Fruit fly (Drosophila melanogaster) whole organism, prepupa: ENCODE data around the gene scf.

Experiments used
- Blimp-1 ChIP-seq: fragments of 200-800 bp; sonication (Bioruptor generic); optimal IDR thresholded peaks from 3 replicates; lab custom pipeline; 2017; ENCODE audit warnings: missing biosample characterization, missing genetic modification characterization, mild to moderate bottlenecking, moderate library complexity, missing genetic modification reagents
- CG10631 ChIP-seq: fragments of 200-800 bp; sonication (Bioruptor generic); optimal IDR thresholded peaks from 2 replicates; lab custom pipeline; 2016; ENCODE audit warnings: missing biosample characterization, missing genetic modification characterization
- CG10669 ChIP-seq: fragments of 200-800 bp; sonication (Bioruptor generic); optimal IDR thresholded peaks from 3 replicates; lab custom pipeline; 2018; ENCODE audit warnings: missing biosample characterization, mild to moderate bottlenecking, missing genetic modification characterization, moderate library complexity
- CG11294 ChIP-seq: fragments of 200-800 bp; sonication (Bioruptor generic); IDR thresholded peaks from 2 replicates; pipeline ENCODE4 v1.3.6; 2022; ENCODE audit warnings: missing biosample characterization, missing genetic modification characterization
- CG11762 ChIP-seq: fragments of 200-800 bp; sonication (Bioruptor generic); optimal IDR thresholded peaks from 3 replicates; lab custom pipeline; 2016; ENCODE audit warnings: missing biosample characterization, missing genetic modification characterization; ENCODE audit not compliant: insufficient read depth
- CG11902 ChIP-seq: fragments of 200-800 bp; sonication (Bioruptor generic); optimal IDR thresholded peaks from 3 replicates; lab custom pipeline; 2016; ENCODE audit warnings: missing biosample characterization, missing genetic modification characterization
- CG15336 ChIP-seq: fragments of 200-800 bp; sonication (Bioruptor generic); IDR thresholded peaks from 2 replicates; pipeline ENCODE4 v1.3.6; 2022; ENCODE audit warnings: missing biosample characterization, missing genetic modification characterization
- CG3032 ChIP-seq: fragments of 200-800 bp; optimal IDR thresholded peaks from 2 replicates; lab custom pipeline; 2019; ENCODE audit warnings: missing biosample characterization, mild to moderate bottlenecking, missing genetic modification characterization, moderate library complexity
- CG31627 ChIP-seq: fragments of 200-800 bp; sonication (Bioruptor generic); optimal IDR thresholded peaks from 3 replicates; lab custom pipeline; 2016; ENCODE audit warnings: missing biosample characterization, missing genetic modification characterization
- CG32006 ChIP-seq: fragments of 200-800 bp; sonication (Bioruptor generic); optimal IDR thresholded peaks from 3 replicates; lab custom pipeline; 2017; ENCODE audit warnings: missing biosample characterization, mild to moderate bottlenecking, missing genetic modification characterization
- CG3919 ChIP-seq: fragments of 200-800 bp; sonication (Bioruptor generic); optimal IDR thresholded peaks from 3 replicates; lab custom pipeline; 2016; ENCODE audit warnings: missing biosample characterization, missing genetic modification characterization
- CG4318 ChIP-seq: fragments of 200-800 bp; sonication (Bioruptor generic); optimal IDR thresholded peaks from 3 replicates; lab custom pipeline; 2017; ENCODE audit warnings: missing biosample characterization, mild to moderate bottlenecking, missing genetic modification characterization
- CG6163 ChIP-seq: fragments of 200-800 bp; sonication (Bioruptor generic); IDR thresholded peaks from 3 replicates; pipeline ENCODE4 v1.3.6; 2022; ENCODE audit warnings: missing biosample characterization, missing genetic modification characterization
- CG6276 ChIP-seq: fragments of 200-800 bp; sonication (Bioruptor generic); optimal IDR thresholded peaks from 2 replicates; lab custom pipeline; 2017; ENCODE audit warnings: missing biosample characterization, mild to moderate bottlenecking, missing genetic modification characterization
- CG6792 ChIP-seq: fragments of 200-800 bp; sonication (Bioruptor generic); optimal IDR thresholded peaks from 3 replicates; lab custom pipeline; 2016; ENCODE audit warnings: missing biosample characterization, missing genetic modification characterization
- CG6808 ChIP-seq: fragments of 200-800 bp; sonication (Bioruptor generic); optimal IDR thresholded peaks from 3 replicates; lab custom pipeline; 2017; ENCODE audit warnings: missing biosample characterization, missing genetic modification characterization, mild to moderate bottlenecking, moderate library complexity, missing genetic modification reagents
- CG8119 ChIP-seq: fragments of 200-800 bp; sonication (Bioruptor generic); IDR thresholded peaks from 3 replicates; pipeline ENCODE4 v1.3.6; 2022; ENCODE audit warnings: missing biosample characterization, missing genetic modification characterization
- CG9139 ChIP-seq: fragments of 200-800 bp; sonication (Bioruptor generic); optimal IDR thresholded peaks from 3 replicates; lab custom pipeline; 2017; ENCODE audit warnings: missing biosample characterization, mild to moderate bottlenecking, missing genetic modification characterization
- Eip75B ChIP-seq: fragments of 200-800 bp; sonication (Bioruptor generic); optimal IDR thresholded peaks from 3 replicates; lab custom pipeline; 2016; ENCODE audit warnings: missing biosample characterization, missing genetic modification characterization
- Eip78C ChIP-seq: fragments of 200-800 bp; sonication (Bioruptor generic); peaks from one replicate; lab custom pipeline; 2016; ENCODE audit warnings: missing biosample characterization, missing genetic modification characterization
- Ets21C ChIP-seq: fragments of 200-800 bp; sonication (Bioruptor generic); optimal IDR thresholded peaks from 3 replicates; lab custom pipeline; 2016; ENCODE audit warnings: missing biosample characterization, missing genetic modification characterization
- Ets96B ChIP-seq: fragments of 200-800 bp; optimal IDR thresholded peaks from 2 replicates; lab custom pipeline; 2019; ENCODE audit warnings: missing biosample characterization, mild to moderate bottlenecking, missing genetic modification characterization, moderate library complexity
- Gug ChIP-seq: fragments of 200-800 bp; sonication (Bioruptor generic); IDR thresholded peaks from 2 replicates; pipeline ENCODE4 v1.3.6; 2022; ENCODE audit warnings: missing biosample characterization, missing genetic modification characterization
- Hr38 ChIP-seq: sonication (Bioruptor generic); optimal IDR thresholded peaks from 2 replicates; lab custom pipeline; 2016; ENCODE audit warnings: missing biosample characterization, missing genetic modification characterization
- Hr39 ChIP-seq: fragments of 200-800 bp; sonication (Bioruptor generic); optimal IDR thresholded peaks from 2 replicates; lab custom pipeline; 2016; ENCODE audit warnings: missing biosample characterization, missing genetic modification characterization
- Hr4 ChIP-seq: fragments of 200-800 bp; sonication (Bioruptor generic); optimal IDR thresholded peaks from 3 replicates; lab custom pipeline; 2016; ENCODE audit warnings: missing biosample characterization, missing genetic modification characterization
- Lpt ChIP-seq: fragments of 200-800 bp; sonication (Bioruptor generic); optimal IDR thresholded peaks from 3 replicates; lab custom pipeline; 2016; ENCODE audit warnings: missing biosample characterization, missing genetic modification characterization
- OdsH ChIP-seq: fragments of 200-800 bp; sonication (Bioruptor generic); optimal IDR thresholded peaks from 3 replicates; lab custom pipeline; 2016; ENCODE audit warnings: missing biosample characterization, missing genetic modification characterization
- Smox ChIP-seq: fragments of 200-800 bp; sonication (Bioruptor generic); optimal IDR thresholded peaks from 3 replicates; lab custom pipeline; 2016; ENCODE audit warnings: missing biosample characterization, missing genetic modification characterization
- Sox102F ChIP-seq: fragments of 200-800 bp; sonication (Bioruptor generic); optimal IDR thresholded peaks from 2 replicates; lab custom pipeline; 2016; ENCODE audit warnings: missing biosample characterization, mild to moderate bottlenecking, missing genetic modification characterization
- Sox14 ChIP-seq: fragments of 200-800 bp; sonication (Bioruptor generic); optimal IDR thresholded peaks from 3 replicates; lab custom pipeline; 2016; ENCODE audit warnings: missing biosample characterization, missing genetic modification characterization
- Sox15 ChIP-seq: fragments of 200-800 bp; sonication (Bioruptor generic); optimal IDR thresholded peaks from 3 replicates; lab custom pipeline; 2016; ENCODE audit warnings: missing biosample characterization, missing genetic modification characterization
- achi ChIP-seq: fragments of 200-800 bp; sonication (Bioruptor generic); optimal IDR thresholded peaks from 3 replicates; lab custom pipeline; 2016; ENCODE audit warnings: missing biosample characterization, missing genetic modification characterization
- acj6 ChIP-seq: fragments of 200-800 bp; sonication (Bioruptor generic); optimal IDR thresholded peaks from 3 replicates; lab custom pipeline; 2016; ENCODE audit warnings: missing biosample characterization, missing genetic modification characterization
- cyc ChIP-seq: fragments of 200-800 bp; sonication (Bioruptor generic); optimal IDR thresholded peaks from 3 replicates; lab custom pipeline; 2016; ENCODE audit warnings: missing biosample characterization, missing genetic modification characterization
- dac ChIP-seq: fragments of 200-800 bp; sonication (Bioruptor generic); optimal IDR thresholded peaks from 2 replicates; lab custom pipeline; 2017; ENCODE audit warnings: missing biosample characterization, mild to moderate bottlenecking, missing genetic modification characterization
- dsx ChIP-seq: fragments of 200-800 bp; optimal IDR thresholded peaks from 3 replicates; lab custom pipeline; 2019; ENCODE audit warnings: missing biosample characterization, mild to moderate bottlenecking, missing genetic modification characterization, moderate library complexity; ENCODE audit not compliant: poor library complexity, severe bottlenecking
- eg ChIP-seq: fragments of 200-800 bp; sonication (Bioruptor generic); IDR thresholded peaks from 3 replicates; pipeline ENCODE4 v1.3.6; 2022; ENCODE audit warnings: missing biosample characterization, missing genetic modification characterization
- esn ChIP-seq: fragments of 200-800 bp; sonication (Bioruptor generic); optimal IDR thresholded peaks from 2 replicates; lab custom pipeline; 2016; ENCODE audit warnings: missing biosample characterization, mild to moderate bottlenecking, missing genetic modification characterization, moderate library complexity
- fd59A ChIP-seq: fragments of 200-800 bp; sonication (Bioruptor generic); optimal IDR thresholded peaks from 2 replicates; lab custom pipeline; 2017; ENCODE audit warnings: missing biosample characterization, mild to moderate bottlenecking, missing genetic modification characterization, missing genetic modification reagents
- fd85E ChIP-seq: fragments of 200-800 bp; sonication (Bioruptor generic); optimal IDR thresholded peaks from 3 replicates; lab custom pipeline; 2016; ENCODE audit warnings: missing biosample characterization, missing genetic modification characterization
- fkh ChIP-seq: fragments of 200-800 bp; sonication (Bioruptor generic); optimal IDR thresholded peaks from 3 replicates; lab custom pipeline; 2017; ENCODE audit warnings: missing biosample characterization, mild to moderate bottlenecking, missing genetic modification characterization, moderate library complexity
- lz ChIP-seq: fragments of 200-800 bp; sonication (Bioruptor generic); optimal IDR thresholded peaks from 3 replicates; lab custom pipeline; 2016; ENCODE audit warnings: missing biosample characterization, missing genetic modification characterization
- net ChIP-seq: fragments of 200-800 bp; sonication (Bioruptor generic); optimal IDR thresholded peaks from 3 replicates; lab custom pipeline; 2016; ENCODE audit warnings: missing biosample characterization, missing genetic modification characterization
- pdm3 ChIP-seq: fragments of 200-800 bp; sonication (Bioruptor generic); optimal IDR thresholded peaks from 3 replicates; lab custom pipeline; 2016; ENCODE audit warnings: missing biosample characterization, missing genetic modification characterization
- salr ChIP-seq, 2 experiments: fragments of 200-800 bp; sonication (Bioruptor generic); optimal IDR thresholded peaks; 3 replicates each; lab custom pipeline; 2016 to 2018; ENCODE audit warnings: missing biosample characterization in 2 of 2, missing genetic modification characterization in 2 of 2, mild to moderate bottlenecking in 1 of 2
- spab ChIP-seq: fragments of 200-800 bp; sonication (Bioruptor generic); optimal IDR thresholded peaks from 2 replicates; lab custom pipeline; 2017; ENCODE audit warnings: missing biosample characterization, mild to moderate bottlenecking, missing genetic modification characterization, missing genetic modification reagents
- ss ChIP-seq, 2 experiments: fragments of 200-800 bp; sonication (Bioruptor generic); optimal IDR thresholded peaks; 2 replicates in 1 of 2; 3 replicates in 1 of 2; lab custom pipeline; 2017 to 2018; ENCODE audit warnings: mild to moderate bottlenecking in 2 of 2, missing biosample characterization in 2 of 2, missing genetic modification characterization in 2 of 2, moderate library complexity in 1 of 2
- svp ChIP-seq: fragments of 200-800 bp; sonication (Bioruptor generic); peaks from one replicate; lab custom pipeline; 2016; ENCODE audit warnings: missing biosample characterization, missing genetic modification characterization
- vri ChIP-seq: fragments of 200-800 bp; sonication (Bioruptor generic); optimal IDR thresholded peaks from 3 replicates; lab custom pipeline; 2016; ENCODE audit warnings: missing biosample characterization, mild to moderate bottlenecking, missing genetic modification characterization

The scf gene

dm6 chr3L:1277937-1278336, 20.5 kb upstream of the scf start:
- TF ChIP-seq Eip78C: peak; percentile 57
- TF ChIP-seq ss (GFP tag; optimal IDR thresholded peaks at IDR 0.05; lab: Kevin White, UChicago): no peak
- peak; percentile 68 for TF ChIP-seq svp (GFP tag; lab: Kevin White, UChicago)

- TF ChIP-seq CG11902 (GFP tag; lab: Kevin White, UChicago) (no peak), Lpt (GFP tag; lab: Kevin White, UChicago) (peak; percentile 16), CG6808 (GFP tag; lab: Kevin White, UChicago) (no peak), achi (GFP tag; lab: Kevin White, UChicago) (no peak), acj6 (peak; percentile 56), CG4318 (no peak), Hr4 (peak; percentile 52), CG10669 (GFP tag; lab: Kevin White, UChicago) (no peak), spab (no peak), CG3032 (tag; lab: Kevin White, UChicago) (no peak), eg (GFP tag; lab: Robert Waterston, UW) (peak; percentile 55; the same call in 2 of the 3 replicates), dsx (no peak), Ets21C (GFP tag; lab: Kevin White, UChicago) (no peak), salr (GFP tag; optimal IDR thresholded peaks at IDR 0.05; lab: Kevin White, UChicago) (peak; percentile 15 to 22), Eip78C (no peak), cyc (GFP tag; lab: Kevin White, UChicago) (no peak), OdsH (GFP tag; lab: Kevin White, UChicago) (peak; percentile 47), CG10631 (GFP tag; lab: Kevin White, UChicago) (peak; percentile 21), Eip75B (GFP tag; lab: Kevin White, UChicago) (no peak), Blimp-1 (GFP tag; lab: Kevin White, UChicago) (no peak), vri (no peak), fkh (GFP tag; lab: Kevin White, UChicago) (no peak), esn (GFP tag; lab: Kevin White, UChicago) (no peak), CG11762 (GFP tag; lab: Kevin White, UChicago) (no peak), Smox (GFP tag; lab: Kevin White, UChicago) (peak; percentile 4), CG8119 (peak; percentile 61), ss (GFP tag; optimal IDR thresholded peaks at IDR 0.05; lab: Kevin White, UChicago) (peak; percentile 3 to 15), dac (GFP tag; lab: Kevin White, UChicago) (no peak), CG9139 (GFP tag; lab: Kevin White, UChicago) (no peak), fd85E (GFP tag; lab: Kevin White, UChicago) (no peak), Ets96B (no peak), CG31627 (GFP tag; lab: Kevin White, UChicago) (peak; percentile 4), fd59A (GFP tag; lab: Kevin White, UChicago) (peak; percentile 27), CG11294 (no peak), CG6163 (peak; percentile 58; the same call in 2 of the 3 replicates), CG6276 (no peak), Hr39 (GFP tag; lab: Kevin White, UChicago) (peak; percentile 27), Sox14 (peak; percentile 45), CG3919 (GFP tag; lab: Kevin White, UChicago) (no peak), Gug (GFP tag; lab: Robert Waterston, UW) (no peak), CG32006 (GFP tag; lab: Kevin White, UChicago) (peak; percentile 62), Sox15 (GFP tag; lab: Kevin White, UChicago) (no peak), pdm3 (peak; percentile 62), lz (GFP tag; lab: Kevin White, UChicago) (no peak), CG6792 (GFP tag; lab: Kevin White, UChicago) (no peak), net (GFP tag; lab: Kevin White, UChicago) (peak; percentile 21), Sox102F (GFP tag; lab: Kevin White, UChicago) (peak; percentile 7), Hr38 (no peak), CG15336 (GFP tag; lab: Robert Waterston, UW) (peak; percentile 62)
Observed at dm6 chr3L:1279685-1280084, 18.8 kb upstream of the scf start.
